Fruit fly (Drosophila melanogaster) whole organism, embryonic: Measurements from ENCODE around the gene Notum.

Experiments
- Atf3 ChIP-seq: fragments of 200-800 bp; sonication (Bioruptor generic); optimal IDR thresholded peaks from 3 replicates; lab custom pipeline; 2016; ENCODE audit warnings: missing biosample characterization, missing genetic modification characterization
- Bteb2 ChIP-seq: fragments of 200-800 bp; sonication (Bioruptor generic); optimal IDR thresholded peaks from 2 replicates; lab custom pipeline; 2016; ENCODE audit warnings: missing biosample characterization, missing genetic modification characterization
- CG14014 ChIP-seq: fragments of 200-800 bp; sonication (Bioruptor generic); IDR thresholded peaks from 2 replicates; pipeline ENCODE4 v1.3.6; 2022; ENCODE audit warnings: missing biosample characterization, missing genetic modification characterization
- CG14860 ChIP-seq: fragments of 200-800 bp; sonication (Bioruptor generic); IDR thresholded peaks from 3 replicates; pipeline ENCODE4 v1.3.6; 2022; ENCODE audit warnings: missing biosample characterization, missing genetic modification characterization; ENCODE audit not compliant: partially characterized antibody
- CG17385 ChIP-seq: fragments of 200-800 bp; sonication (Bioruptor generic); optimal IDR thresholded peaks from 3 replicates; lab custom pipeline; 2018; ENCODE audit warnings: missing biosample characterization, mild to moderate bottlenecking, missing genetic modification characterization
- CG18262 ChIP-seq: fragments of 200-800 bp; optimal IDR thresholded peaks from 3 replicates; lab custom pipeline; 2019; ENCODE audit warnings: missing biosample characterization, mild to moderate bottlenecking, missing genetic modification characterization, moderate library complexity
- CG18476 ChIP-seq: fragments of 200-800 bp; sonication (Bioruptor generic); optimal IDR thresholded peaks from 2 replicates; lab custom pipeline; 2016; ENCODE audit warnings: missing biosample characterization, mild to moderate bottlenecking, missing genetic modification characterization
- CG2678 ChIP-seq: fragments of 200-800 bp; sonication (Bioruptor generic); optimal IDR thresholded peaks from 3 replicates; lab custom pipeline; 2019; ENCODE audit warnings: missing biosample characterization, mild to moderate bottlenecking, missing genetic modification characterization, moderate library complexity
- CG30020 ChIP-seq: fragments of 200-800 bp; optimal IDR thresholded peaks from 2 replicates; lab custom pipeline; 2019; ENCODE audit warnings: missing biosample characterization, mild to moderate bottlenecking, missing genetic modification characterization, moderate library complexity
- CG31224 ChIP-seq: fragments of 200-800 bp; sonication (Bioruptor generic); IDR thresholded peaks from 2 replicates; pipeline ENCODE4 v1.3.6; 2022; ENCODE audit warnings: missing biosample characterization, missing genetic modification characterization
- CG31365 ChIP-seq: fragments of 200-800 bp; sonication (Bioruptor generic); optimal IDR thresholded peaks from 2 replicates; lab custom pipeline; 2018; ENCODE audit warnings: missing biosample characterization, mild to moderate bottlenecking, missing genetic modification characterization
- CG32772 ChIP-seq: fragments of 200-800 bp; sonication (Bioruptor generic); IDR thresholded peaks from 2 replicates; pipeline ENCODE4 v1.3.6; 2022; ENCODE audit warnings: missing biosample characterization, missing genetic modification characterization
- CG34422 ChIP-seq: fragments of 200-800 bp; sonication (Bioruptor generic); IDR thresholded peaks from 3 replicates; pipeline ENCODE4 v1.3.6; 2022; ENCODE audit warnings: missing biosample characterization, missing genetic modification characterization
- CG3726 ChIP-seq: fragments of 200-800 bp; sonication (Bioruptor generic); IDR thresholded peaks from 3 replicates; pipeline ENCODE4, ENCODE4 v1.3.6; 2022; ENCODE audit warnings: missing biosample characterization, missing genetic modification characterization
- CG3995 ChIP-seq: fragments of 200-800 bp; sonication (Bioruptor generic); optimal IDR thresholded peaks from 3 replicates; lab custom pipeline; 2016; ENCODE audit warnings: missing biosample characterization, missing genetic modification characterization
- CG4617 ChIP-seq: fragments of 200-800 bp; sonication (Bioruptor generic); optimal IDR thresholded peaks from 3 replicates; lab custom pipeline; 2016; ENCODE audit warnings: missing biosample characterization, missing genetic modification characterization, borderline replicate concordance
- CG5245 ChIP-seq: fragments of 200-800 bp; sonication (Bioruptor generic); optimal IDR thresholded peaks from 3 replicates; lab custom pipeline; 2016; ENCODE audit warnings: missing biosample characterization, missing genetic modification characterization
- CG7372 ChIP-seq: fragments of 200-800 bp; sonication (Bioruptor generic); IDR thresholded peaks from 2 replicates; pipeline ENCODE4 v1.3.6; 2022; ENCODE audit warnings: missing biosample characterization, missing genetic modification characterization
- CG8765 ChIP-seq: fragments of 200-800 bp; sonication (Bioruptor generic); IDR thresholded peaks from 2 replicates; pipeline ENCODE4 v1.3.6; 2022; ENCODE audit warnings: missing biosample characterization, missing genetic modification characterization
- CG8924 ChIP-seq: fragments of 200-800 bp; optimal IDR thresholded peaks from 3 replicates; lab custom pipeline; 2019; ENCODE audit warnings: missing biosample characterization, mild to moderate bottlenecking, missing genetic modification characterization, moderate library complexity
- Dref ChIP-seq: fragments of 200-800 bp; sonication (Bioruptor generic); IDR thresholded peaks from 2 replicates; pipeline ENCODE4 v1.3.6; 2022; ENCODE audit warnings: missing biosample characterization, missing genetic modification characterization
- Elba2 ChIP-seq: fragments of 200-800 bp; sonication (Bioruptor generic); optimal IDR thresholded peaks from 3 replicates; lab custom pipeline; 2016; ENCODE audit warnings: missing biosample characterization, missing genetic modification characterization
- Fer1 ChIP-seq: fragments of 200-800 bp; sonication (Bioruptor generic); optimal IDR thresholded peaks from 2 replicates; lab custom pipeline; 2017; ENCODE audit warnings: missing biosample characterization, mild to moderate bottlenecking, missing genetic modification characterization
- HLH54F ChIP-seq: fragments of 200-800 bp; sonication (Bioruptor generic); optimal IDR thresholded peaks from 3 replicates; lab custom pipeline; 2016; ENCODE audit warnings: missing biosample characterization, missing genetic modification characterization
- Lhr ChIP-seq: fragments of 200-800 bp; sonication (Bioruptor generic); optimal IDR thresholded peaks from 3 replicates; lab custom pipeline; 2017; ENCODE audit warnings: mild to moderate bottlenecking, missing biosample characterization, missing genetic modification reagents, missing genetic modification characterization
- MESR4 ChIP-seq: fragments of 200-800 bp; sonication (Bioruptor generic); optimal IDR thresholded peaks from 2 replicates; lab custom pipeline; 2018; ENCODE audit warnings: missing biosample characterization, mild to moderate bottlenecking, missing genetic modification characterization, moderate library complexity
- NC2β ChIP-seq: fragments of 200-800 bp; sonication (Bioruptor generic); optimal IDR thresholded peaks from 2 replicates; lab custom pipeline; 2016; ENCODE audit warnings: missing biosample characterization, missing genetic modification characterization
- Nf-YB ChIP-seq: fragments of 200-800 bp; sonication (Bioruptor generic); optimal IDR thresholded peaks from 3 replicates; lab custom pipeline; 2019; ENCODE audit warnings: missing biosample characterization, mild to moderate bottlenecking, missing genetic modification characterization, moderate library complexity
- al ChIP-seq: fragments of 200-800 bp; sonication (Bioruptor generic); IDR thresholded peaks from 2 replicates; pipeline ENCODE4 v1.3.6; 2022; ENCODE audit warnings: missing biosample characterization, missing genetic modification characterization
- bab2 ChIP-seq: fragments of 200-800 bp; sonication (Bioruptor generic); optimal IDR thresholded peaks from 2 replicates; lab custom pipeline; 2016; ENCODE audit warnings: missing biosample characterization, missing genetic modification characterization
- bcd ChIP-seq: fragments of 200-800 bp; sonication (Bioruptor generic); optimal IDR thresholded peaks from 2 replicates; lab custom pipeline; 2017; ENCODE audit warnings: missing biosample characterization, mild to moderate bottlenecking, missing genetic modification characterization
- cas ChIP-seq: fragments of 200-800 bp; sonication (Bioruptor generic); IDR thresholded peaks from 2 replicates; pipeline ENCODE4 v1.3.6; 2022; ENCODE audit warnings: missing biosample characterization, missing genetic modification characterization
- chif ChIP-seq, 2 experiments: fragments of 200-800 bp; sonication (Bioruptor generic); optimal IDR thresholded peaks; 3 replicates each; lab custom pipeline; 2016; ENCODE audit warnings: missing biosample characterization in 2 of 2, missing genetic modification characterization in 2 of 2
- dimm ChIP-seq: fragments of 200-800 bp; sonication (Bioruptor generic); IDR thresholded peaks from 2 replicates; pipeline ENCODE4 v1.3.6; 2022; ENCODE audit warnings: missing biosample characterization, missing genetic modification characterization
- esg ChIP-seq: fragments of 200-800 bp; sonication (Bioruptor generic); conservative IDR thresholded peaks from 2 replicates; pipeline ENCODE4 v1.3.6; 2022; ENCODE audit warnings: missing biosample characterization, missing genetic modification characterization
- fu2 ChIP-seq: fragments of 200-800 bp; sonication (Bioruptor generic); optimal IDR thresholded peaks from 2 replicates; lab custom pipeline; 2016; ENCODE audit warnings: missing biosample characterization, missing genetic modification characterization
- ham ChIP-seq: fragments of 200-800 bp; sonication (Bioruptor generic); IDR thresholded peaks from 2 replicates; pipeline ENCODE4 v1.3.6; 2022; ENCODE audit warnings: missing biosample characterization, missing genetic modification characterization
- jumu ChIP-seq: fragments of 200-800 bp; sonication (Bioruptor generic); optimal IDR thresholded peaks from 3 replicates; lab custom pipeline; 2016; ENCODE audit warnings: missing biosample characterization, missing genetic modification characterization
- luna ChIP-seq: fragments of 200-800 bp; sonication (Bioruptor generic); optimal IDR thresholded peaks from 2 replicates; lab custom pipeline; 2016; ENCODE audit warnings: missing biosample characterization, missing genetic modification characterization
- maf-S ChIP-seq: fragments of 200-800 bp; sonication (Bioruptor generic); optimal IDR thresholded peaks from 2 replicates; lab custom pipeline; 2016; ENCODE audit warnings: missing biosample characterization, missing genetic modification characterization
- mam ChIP-seq: fragments of 200-800 bp; sonication (Bioruptor generic); optimal IDR thresholded peaks from 3 replicates; lab custom pipeline; 2016; ENCODE audit warnings: missing biosample characterization, missing genetic modification characterization
- nerfin-1 ChIP-seq: fragments of 200-800 bp; sonication (Bioruptor generic); optimal IDR thresholded peaks from 3 replicates; lab custom pipeline; 2019; ENCODE audit warnings: missing biosample characterization, mild to moderate bottlenecking, missing genetic modification characterization, moderate library complexity
- pfk ChIP-seq: fragments of 200-800 bp; sonication (Bioruptor generic); optimal IDR thresholded peaks from 2 replicates; lab custom pipeline; 2018; ENCODE audit warnings: missing biosample characterization, mild to moderate bottlenecking, missing genetic modification characterization, moderate library complexity
- schlank ChIP-seq: fragments of 200-800 bp; sonication (Bioruptor generic); optimal IDR thresholded peaks from 2 replicates; lab custom pipeline; 2018; ENCODE audit warnings: missing biosample characterization, mild to moderate bottlenecking, missing genetic modification characterization
- sim ChIP-seq: fragments of 200-800 bp; sonication (Bioruptor generic); IDR thresholded peaks from 2 replicates; pipeline ENCODE4 v1.3.6; 2022; ENCODE audit warnings: missing biosample characterization, missing genetic modification characterization
- sisA ChIP-seq: fragments of 200-800 bp; sonication (Bioruptor generic); IDR thresholded peaks from 2 replicates; pipeline ENCODE4 v1.3.6; 2022; ENCODE audit warnings: missing biosample characterization, missing genetic modification characterization
- twi ChIP-seq: fragments of 200-800 bp; optimal IDR thresholded peaks from 2 replicates; lab custom pipeline; 2019; ENCODE audit warnings: missing biosample characterization, mild to moderate bottlenecking, missing genetic modification characterization, moderate library complexity
- unpg ChIP-seq: fragments of 200-800 bp; sonication (Bioruptor generic); optimal IDR thresholded peaks from 3 replicates; lab custom pipeline; 2018; ENCODE audit warnings: missing biosample characterization, mild to moderate bottlenecking, missing genetic modification characterization, moderate library complexity
- z ChIP-seq: fragments of 200-800 bp; sonication (Bioruptor generic); IDR thresholded peaks from 3 replicates; pipeline ENCODE4 v1.3.6; 2022; ENCODE audit warnings: missing biosample characterization, missing genetic modification characterization
- zf30C ChIP-seq: fragments of 200-800 bp; sonication (Bioruptor generic); optimal IDR thresholded peaks from 3 replicates; lab custom pipeline; 2018; ENCODE audit warnings: missing biosample characterization, mild to moderate bottlenecking, missing genetic modification characterization
- zfh1 ChIP-seq: fragments of 200-800 bp; sonication (Bioruptor generic); IDR thresholded peaks from 3 replicates; pipeline ENCODE4 v1.3.6; 2022; ENCODE audit warnings: missing biosample characterization, missing genetic modification characterization

The Notum gene

dm6 chr3L:15982783-15983432 is 40.4 kb upstream of the Notum start, which contains the start of the genes brm and Arl1 (continued):
- TF ChIP-seq CG7372 (GFP tag; lab: Robert Waterston, UW): peak; percentile 100
- peak; percentile 98 for TF ChIP-seq CG31224
- peak; percentile 75 for TF ChIP-seq luna (GFP tag; lab: Kevin White, UChicago)
- peak; percentile 99 for TF ChIP-seq sisA
- peak; percentile 93 for TF ChIP-seq mam
- peak; percentile 96 for TF ChIP-seq dimm (GFP tag; lab: Robert Waterston, UW)
- TF ChIP-seq Lhr (GFP tag; lab: Kevin White, UChicago): peak; percentile 93
- peak; percentile 60 for TF ChIP-seq zf30C (GFP tag; lab: Kevin White, UChicago)
- peak; percentile 58 to 87 for TF ChIP-seq chif (GFP tag; optimal IDR thresholded peaks at IDR 0.05; lab: Kevin White, UChicago)
- peak; percentile 88 for TF ChIP-seq Bteb2 (GFP tag; lab: Kevin White, UChicago)
- TF ChIP-seq NC2β: peak; percentile 71
- peak; percentile 98 for TF ChIP-seq unpg (GFP tag; lab: Kevin White, UChicago)
- peak; percentile 99 for TF ChIP-seq CG2678 (tag; lab: Kevin White, UChicago)
- TF ChIP-seq jumu: peak; percentile 70
- TF ChIP-seq pfk (GFP tag; lab: Kevin White, UChicago): peak; percentile 82
- peak; percentile 98 for TF ChIP-seq ham
- TF ChIP-seq CG8765 (GFP tag; lab: Robert Waterston, UW): peak; percentile 98
- peak; percentile 88 for TF ChIP-seq bab2 (GFP tag; lab: Kevin White, UChicago)
- TF ChIP-seq CG5245 (GFP tag; lab: Kevin White, UChicago): peak; percentile 97
- peak; percentile 97 for TF ChIP-seq twi
- peak; percentile 99 for TF ChIP-seq Fer1 (GFP tag; lab: Kevin White, UChicago)
- TF ChIP-seq esg: peak; percentile 99
- TF ChIP-seq sim (GFP tag; lab: Robert Waterston, UW): peak; percentile 97
- TF ChIP-seq MESR4 (GFP tag; lab: Kevin White, UChicago): peak; percentile 84
- TF ChIP-seq fu2 (GFP tag; lab: Kevin White, UChicago): peak; percentile 85
- peak; percentile 98 for TF ChIP-seq CG3726 (GFP tag; lab: Robert Waterston, UW)
- peak; percentile 92 for TF ChIP-seq schlank (tag; lab: Kevin White, UChicago)
- peak; percentile 99 for TF ChIP-seq bcd (GFP tag; lab: Kevin White, UChicago)
- TF ChIP-seq CG32772 (GFP tag; lab: Robert Waterston, UW): peak; percentile 99
- TF ChIP-seq Elba2 (GFP tag; lab: Kevin White, UChicago): peak; percentile 81
- TF ChIP-seq CG4617 (GFP tag; lab: Kevin White, UChicago): peak; percentile 99
- peak; percentile 75 for TF ChIP-seq maf-S
- peak; percentile 76 for TF ChIP-seq CG31365
- peak; percentile 97 for TF ChIP-seq CG18262 (tag; lab: Kevin White, UChicago)
- TF ChIP-seq Nf-YB: peak; percentile 85
- TF ChIP-seq CG3995 (GFP tag; lab: Kevin White, UChicago): peak; percentile 99
- TF ChIP-seq z (GFP tag; lab: Robert Waterston, UW): peak; percentile 79
- peak; percentile 54 for TF ChIP-seq Dref (GFP tag; lab: Robert Waterston, UW)
- peak; percentile 96 for TF ChIP-seq CG18476 (GFP tag; lab: Kevin White, UChicago)
- peak; percentile 91 for TF ChIP-seq HLH54F
- TF ChIP-seq zfh1: peak; percentile 99
- peak; percentile 89 for TF ChIP-seq CG30020 (tag; lab: Kevin White, UChicago)
- peak; percentile 98 for TF ChIP-seq cas (GFP tag; lab: Robert Waterston, UW)
- TF ChIP-seq CG14860 (GFP tag; lab: Robert Waterston, UW): no peak
- peak; percentile 100 for TF ChIP-seq CG34422 (GFP tag; lab: Robert Waterston, UW)
- TF ChIP-seq Atf3 (GFP tag; lab: Kevin White, UChicago): peak; percentile 82
- TF ChIP-seq al (GFP tag; lab: Robert Waterston, UW): peak; percentile 99
- peak; percentile 94 for TF ChIP-seq CG17385
- TF ChIP-seq CG8924 (tag; lab: Kevin White, UChicago): peak; percentile 98
- peak; percentile 97 for TF ChIP-seq nerfin-1 (tag; lab: Kevin White, UChicago)
- TF ChIP-seq CG14014 (GFP tag; lab: Robert Waterston, UW): peak; percentile 99
